Worm (Caenorhabditis elegans): ENCODE measurements around the gene hacl-1.

hacl-1 gene

ce11 chrII:11452498-11453005 is 40.2 kb downstream of the hacl-1 start, which contains the start of gene rsp-2:
rsp-2 (minus strand) TSS chrII:11452955.
- TF ChIP-seq tbx-2 (tag; optimal IDR thresholded peaks at IDR 0.05) (no peak), fkh-10 (GFP tag; optimal IDR thresholded peaks at IDR 0.05) (no peak), hpl-2 (GFP tag; optimal IDR thresholded peaks at IDR 0.05) (no peak)

- no peak for TF ChIP-seq nhr-76 (tag; optimal IDR thresholded peaks at IDR 0.05)
- no peak for TF ChIP-seq unc-86 (tag; optimal IDR thresholded peaks at IDR 0.05)
- TF ChIP-seq elt-2 (tag; optimal IDR thresholded peaks at IDR 0.05), result no peak
- TF ChIP-seq ceh-82 (tag; optimal IDR thresholded peaks at IDR 0.05), result no peak
- no peak for TF ChIP-seq Y116A8C.19 (tag; optimal IDR thresholded peaks at IDR 0.05; ENCODE audit: borderline replicate concordance)
- TF ChIP-seq mep-1 (tag; optimal IDR thresholded peaks at IDR 0.05), result no peak
- no peak for TF ChIP-seq lin-15B (tag; optimal IDR thresholded peaks at IDR 0.05)
- TF ChIP-seq ets-5 (GFP tag; IDR thresholded peaks at IDR 0.05), result no peak
- no peak for TF ChIP-seq ama-1 (optimal IDR thresholded peaks at IDR 0.05)
- no peak for TF ChIP-seq lsy-2 (tag; optimal IDR thresholded peaks at IDR 0.05)
- no peak for TF ChIP-seq unc-98 (GFP tag; IDR thresholded peaks at IDR 0.05)
- no peak for TF ChIP-seq lin-39 (tag; optimal IDR thresholded peaks at IDR 0.05)
- no peak for TF ChIP-seq nhr-85 (tag)
- TF ChIP-seq F16B12.6 (tag; optimal IDR thresholded peaks at IDR 0.05), result no peak
- no peak for TF ChIP-seq jun-1 (tag; optimal IDR thresholded peaks at IDR 0.05)
- TF ChIP-seq C34B4.2 (tag; optimal IDR thresholded peaks at IDR 0.05), result no peak
- TF ChIP-seq tbx-2 (tag; optimal IDR thresholded peaks at IDR 0.05), result no peak
- TF ChIP-seq unc-62 (GFP tag; optimal IDR thresholded peaks at IDR 0.05), result no peak
- TF ChIP-seq egl-13 (tag; optimal IDR thresholded peaks at IDR 0.05), result no peak
- TF ChIP-seq fkh-10 (GFP tag; optimal IDR thresholded peaks at IDR 0.05), result no peak
Observed at ce11 chrII:11451738-11452137, 41.0 kb downstream of the hacl-1 start.

ce11 chrII:11450882-11451281 is 41.9 kb downstream of the hacl-1 start:
- TF ChIP-seq efl-1 (optimal IDR thresholded peaks at IDR 0.05) (no peak), efl-1 (GFP tag; optimal IDR thresholded peaks at IDR 0.05 in 1 of 2) (peak in 1 of 2 experiments; percentile 26), pax-3 (tag; optimal IDR thresholded peaks at IDR 0.05) (no peak), ceh-90 (tag; optimal IDR thresholded peaks at IDR 0.05) (no peak), tbx-2 (tag; optimal IDR thresholded peaks at IDR 0.05) (no peak)

- TF ChIP-seq elt-2 (tag; optimal IDR thresholded peaks at IDR 0.05) (peak; percentile 57), pqm-1 (tag; optimal IDR thresholded peaks at IDR 0.05) (no peak)
Observed at ce11 chrII:11448753-11449152, 44.0 kb downstream of the hacl-1 start, which contains the start of gene W02B12.1. W02B12.1 (plus strand) TSS chrII:11449021.

ce11 chrII:11444973-11445372 is 47.8 kb downstream of the hacl-1 start, which contains the start of gene W02B12.13:
W02B12.13 (plus strand) TSS chrII:11445273.
- TF ChIP-seq C34B4.2 (tag; optimal IDR thresholded peaks at IDR 0.05), result no peak
- TF ChIP-seq unc-30 (tag; optimal IDR thresholded peaks at IDR 0.05), result no peak
- no peak for TF ChIP-seq nhr-84 (tag; optimal IDR thresholded peaks at IDR 0.05)
- TF ChIP-seq mab-9 (GFP tag; IDR thresholded peaks at IDR 0.05), result no peak
- no peak for TF ChIP-seq nhr-76 (tag; optimal IDR thresholded peaks at IDR 0.05)
- no peak for TF ChIP-seq aha-1 (tag; optimal IDR thresholded peaks at IDR 0.05)
- TF ChIP-seq efl-3 (GFP tag; optimal IDR thresholded peaks at IDR 0.05), result no peak
- TF ChIP-seq blmp-1 (tag; optimal IDR thresholded peaks at IDR 0.05), result no peak
- TF ChIP-seq unc-98 (GFP tag; IDR thresholded peaks at IDR 0.05), result no peak
- TF ChIP-seq lin-15B (tag; optimal IDR thresholded peaks at IDR 0.05), result no peak
- no peak for TF ChIP-seq hpl-2 (GFP tag; optimal IDR thresholded peaks at IDR 0.05)
- TF ChIP-seq nhr-90 (tag; optimal IDR thresholded peaks at IDR 0.05; ENCODE audit: poor library complexity), result no peak
- no peak for TF ChIP-seq rnt-1 (tag; optimal IDR thresholded peaks at IDR 0.05)
- TF ChIP-seq grh-1 (GFP tag; IDR thresholded peaks at IDR 0.05), result no peak
- TF ChIP-seq alr-1 (tag; optimal IDR thresholded peaks at IDR 0.05; ENCODE audit: borderline replicate concordance), result no peak
- no peak for TF ChIP-seq elt-2 (tag; optimal IDR thresholded peaks at IDR 0.05)
- no peak for TF ChIP-seq egl-27 (tag; optimal IDR thresholded peaks at IDR 0.05)
- TF ChIP-seq elt-3 (tag; optimal IDR thresholded peaks at IDR 0.05), result no peak
- TF ChIP-seq lin-13 (GFP tag; optimal IDR thresholded peaks at IDR 0.05), result no peak
- no peak for TF ChIP-seq unc-130 (tag; optimal IDR thresholded peaks at IDR 0.05)
